Worm (Caenorhabditis elegans): ENCODE measurements around the gene Y1A5A.1.

Gene Y1A5A.1

ce11 chrIII:3986368-3986767 lies at the start of gene Y1A5A.1:
Gene Y1A5A.1 (minus strand): TSS chrIII:3986661.
- no peak for TF ChIP-seq rec-8 (tag; optimal IDR thresholded peaks at IDR 0.05)
- TF ChIP-seq ceh-40 (GFP tag; IDR thresholded peaks at IDR 0.05): no peak
- TF ChIP-seq fkh-3 (tag; optimal IDR thresholded peaks at IDR 0.05): no peak
- no peak for TF ChIP-seq rpc-1 (optimal IDR thresholded peaks at IDR 0.05)
- TF ChIP-seq rpc-1 (tag; optimal IDR thresholded peaks at IDR 0.05): peak; percentile 15
- TF ChIP-seq dpl-1 (GFP tag; optimal IDR thresholded peaks at IDR 0.05): no peak
- no peak for TF ChIP-seq nhr-120 (GFP tag; IDR thresholded peaks at IDR 0.05)
- no peak for TF ChIP-seq F52B5.7 (tag; optimal IDR thresholded peaks at IDR 0.05)

ce11 chrIII:4034984-4035383 lies 48.5 kb upstream of the Y1A5A.1 start:
- TF ChIP-seq mes-4 (tag; optimal IDR thresholded peaks at IDR 0.05) (no peak), cebp-1 (GFP tag; IDR thresholded peaks at IDR 0.05) (peak; percentile 78), cebp-1 (tag; optimal IDR thresholded peaks at IDR 0.05) (peak; percentile 98), B0035.1 (tag; optimal IDR thresholded peaks at IDR 0.05) (no peak), let-526 (GFP tag; IDR thresholded peaks at IDR 0.05) (no peak)

ce11 chrIII:4030839-4031238 lies 44.4 kb upstream of the Y1A5A.1 start:
- TF ChIP-seq B0261.1 (tag; optimal IDR thresholded peaks at IDR 0.05): no peak
- no peak for TF ChIP-seq unc-62 (GFP tag; optimal IDR thresholded peaks at IDR 0.05)
- TF ChIP-seq him-1 (tag; optimal IDR thresholded peaks at IDR 0.05): no peak

ce11 chrIII:4028061-4028460 lies 41.6 kb upstream of the Y1A5A.1 start, which contains the start of gene T02C12.5:
Gene T02C12.5 (minus strand): TSS chrIII:4028161.
- TF ChIP-seq repo-1 (tag; optimal IDR thresholded peaks at IDR 0.05): no peak
- no peak for TF ChIP-seq T07F8.4 (tag; optimal IDR thresholded peaks at IDR 0.05)
- TF ChIP-seq dpl-1 (GFP tag; optimal IDR thresholded peaks at IDR 0.05): no peak
- TF ChIP-seq ekl-4 (GFP tag; IDR thresholded peaks at IDR 0.05): no peak
- TF ChIP-seq F22D6.2 (tag; optimal IDR thresholded peaks at IDR 0.05): no peak
- TF ChIP-seq ztf-3 (GFP tag; optimal IDR thresholded peaks at IDR 0.05): no peak

DNA sequence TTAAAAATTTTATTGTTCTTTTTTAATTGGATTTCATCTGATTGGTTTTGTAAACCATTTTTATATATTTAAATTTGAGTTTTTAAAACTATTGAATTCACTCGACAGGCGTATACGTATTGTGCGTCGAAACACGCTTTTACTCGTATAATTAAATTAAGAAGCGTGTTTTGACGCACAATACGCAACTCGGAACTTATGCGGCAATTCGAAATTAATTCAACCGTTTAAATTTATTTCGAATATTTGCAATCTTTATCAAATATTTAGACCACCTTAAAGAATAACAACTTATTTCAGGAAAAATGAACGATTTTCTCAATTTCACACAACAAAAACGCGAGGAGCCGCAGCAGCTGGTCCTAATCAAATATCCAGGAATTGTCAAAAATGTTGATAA lies 35.4 kb upstream of the Y1A5A.1 start, which contains the start of gene tftc-5:
Gene tftc-5 (plus strand): TSS at position 301 of the 400 bp plus-strand sequence.
- TF ChIP-seq ekl-4 (GFP tag; IDR thresholded peaks at IDR 0.05) (no peak), chd-7 (tag; optimal IDR thresholded peaks at IDR 0.05) (no peak), snpc-3.4 (tag; optimal IDR thresholded peaks at IDR 0.05) (peak; percentile 7), lsy-27 (tag; optimal IDR thresholded peaks at IDR 0.05; ENCODE audit: borderline replicate concordance, insufficient read depth) (no peak), Y79H2A.3 (GFP tag; conservative IDR thresholded peaks at IDR 0.05) (no peak), lir-1 (GFP tag; conservative IDR thresholded peaks at IDR 0.05) (no peak)

ce11 chrIII:4019801-4020200 lies 33.3 kb upstream of the Y1A5A.1 start, which contains the start of gene snpc-3.4:
Gene snpc-3.4 (plus strand): TSS chrIII:4020037.
- TF ChIP-seq aptf-2 (GFP tag; conservative IDR thresholded peaks at IDR 0.05): no peak
- TF ChIP-seq nhr-120 (GFP tag; IDR thresholded peaks at IDR 0.05): no peak
- peak; percentile 4 for TF ChIP-seq hrde-1 (tag; optimal IDR thresholded peaks at IDR 0.05; ENCODE audit: borderline replicate concordance)
- no peak for TF ChIP-seq bed-1 (GFP tag; IDR thresholded peaks at IDR 0.05)
- TF ChIP-seq D2030.7 (GFP tag; IDR thresholded peaks at IDR 0.05): peak; percentile 98
- TF ChIP-seq ztf-25 (GFP tag; IDR thresholded peaks at IDR 0.05): no peak
- no peak for TF ChIP-seq hmg-20 (GFP tag; IDR thresholded peaks at IDR 0.05)
- TF ChIP-seq cebp-2 (GFP tag; IDR thresholded peaks at IDR 0.05): no peak
- peak; percentile 86 for TF ChIP-seq F33H1.4 (GFP tag; IDR thresholded peaks at IDR 0.05)
- no peak for TF ChIP-seq T07F8.4 (tag; optimal IDR thresholded peaks at IDR 0.05)
- TF ChIP-seq egl-44 (GFP tag; IDR thresholded peaks at IDR 0.05): no peak
- TF ChIP-seq Y79H2A.3 (GFP tag; conservative IDR thresholded peaks at IDR 0.05): peak; percentile 88
- TF ChIP-seq snpc-4 (GFP tag; optimal IDR thresholded peaks at IDR 0.05): peak; percentile 27
- peak; percentile 31 to 61 (median 50) for TF ChIP-seq snpc-4 (tag; optimal IDR thresholded peaks at IDR 0.05)
- no peak for TF ChIP-seq B0261.1 (tag; optimal IDR thresholded peaks at IDR 0.05)
- TF ChIP-seq ceh-58 (GFP tag; IDR thresholded peaks at IDR 0.05): no peak
- peak; percentile 9 for TF ChIP-seq ZK185.1 (tag; optimal IDR thresholded peaks at IDR 0.05; ENCODE audit: poor library complexity, severe bottlenecking)
- TF ChIP-seq attf-3 (GFP tag; conservative IDR thresholded peaks at IDR 0.05): peak; percentile 63; the same call in 1 of the 2 replicates
- TF ChIP-seq T26A5.8 (tag; optimal IDR thresholded peaks at IDR 0.05): no peak
